Worm (Caenorhabditis elegans) whole organism, L1 larva: ENCODE results near the gene asp-1.

Source experiments
- Y116A8C.19 ChIP-seq: sonication (generic microtip); optimal IDR thresholded peaks from 2 replicates; lab custom pipeline; 2016; ENCODE audit warnings: missing compliant biosample characterization, missing genetic modification characterization, borderline replicate concordance
- alr-1 ChIP-seq: fragments of 200-800 bp; sonication (Bioruptor generic); optimal IDR thresholded peaks from 2 replicates; lab custom pipeline; 2018; ENCODE audit warnings: borderline replicate concordance, mild to moderate bottlenecking, missing genetic modification characterization, missing compliant biosample characterization
- aly-2 ChIP-seq: fragments of 150-350 bp; optimal IDR thresholded peaks from 2 replicates; lab custom pipeline; 2014; ENCODE audit warnings: missing biosample characterization, missing genetic modification characterization
- ama-1 ChIP-seq: fragments of 150-350 bp; optimal IDR thresholded peaks from 2 replicates; lab custom pipeline; 2014
- blmp-1 ChIP-seq: fragments of 150-350 bp; optimal IDR thresholded peaks from 2 replicates; lab custom pipeline; 2014; ENCODE audit warnings: missing biosample characterization, missing genetic modification characterization
- ces-1 ChIP-seq: fragments of 150-350 bp; optimal IDR thresholded peaks from 2 replicates; lab custom pipeline; 2014; ENCODE audit warnings: missing biosample characterization, missing genetic modification reagents, missing genetic modification characterization
- efl-1 ChIP-seq, 4 experiments: fragments of 150-350 bp; optimal IDR thresholded peaks in 3 of 4; peaks in 1 of 4; 1 replicate in 1 of 4; 2 replicates in 3 of 4; lab custom pipeline; 2014; ENCODE audit warnings: missing biosample characterization in 2 of 4, missing genetic modification characterization in 2 of 4, missing genetic modification reagents in 2 of 4
- efl-3 ChIP-seq: fragments of 200-800 bp; sonication (Bioruptor generic); optimal IDR thresholded peaks from 2 replicates; lab custom pipeline; 2018; ENCODE audit warnings: mild to moderate bottlenecking, missing genetic modification characterization, missing compliant biosample characterization
- elt-2 ChIP-seq: sonication (generic microtip); optimal IDR thresholded peaks from 2 replicates; lab custom pipeline; 2016; ENCODE audit warnings: missing genetic modification characterization, mild to moderate bottlenecking, inconsistent platforms, missing compliant biosample characterization, missing genetic modification reagents
- grh-1 ChIP-seq: fragments of 200-800 bp; sonication (Bioruptor generic); IDR thresholded peaks from 2 replicates; pipeline ENCODE4 v1.3.6; 2022; ENCODE audit warnings: missing genetic modification reagents, missing genetic modification characterization, missing compliant biosample characterization
- hpl-2 ChIP-seq: fragments of 150-350 bp; optimal IDR thresholded peaks from 2 replicates; lab custom pipeline; 2014; ENCODE audit warnings: missing biosample characterization, missing genetic modification reagents, missing genetic modification characterization
- isw-1 ChIP-seq: fragments of 200-800 bp; sonication (Bioruptor generic); IDR thresholded peaks from 2 replicates; pipeline ENCODE4 v1.3.6; 2022; ENCODE audit warnings: missing genetic modification characterization, missing compliant biosample characterization
- jun-1 ChIP-seq: fragments of 150-350 bp; optimal IDR thresholded peaks from 2 replicates; lab custom pipeline; 2014; ENCODE audit warnings: missing biosample characterization, missing genetic modification reagents, missing genetic modification characterization
- lin-35 ChIP-seq, 2 experiments: fragments of 150-350 bp; optimal IDR thresholded peaks; 2 replicates each; lab custom pipeline; 2014; ENCODE audit warnings: missing biosample characterization in 2 of 2, missing genetic modification characterization in 2 of 2, missing genetic modification reagents in 2 of 2
- lin-39 ChIP-seq: fragments of 150-350 bp; optimal IDR thresholded peaks from 2 replicates; lab custom pipeline; 2014; ENCODE audit warnings: missing biosample characterization, missing genetic modification reagents, missing genetic modification characterization
- lsy-2 ChIP-seq, 2 experiments: fragments of 150-350 bp; optimal IDR thresholded peaks; 2 replicates each; lab custom pipeline; 2014; ENCODE audit warnings: missing biosample characterization in 2 of 2, missing genetic modification characterization in 2 of 2
- mdl-1 ChIP-seq, 2 experiments: fragments of 150-350 bp; optimal IDR thresholded peaks; 2 replicates each; lab custom pipeline; 2014 to 2017; ENCODE audit warnings: missing biosample characterization in 2 of 2, missing genetic modification characterization in 2 of 2, inconsistent platforms in 1 of 2
- nhr-19 ChIP-seq: fragments of 200-800 bp; sonication (Bioruptor generic); conservative IDR thresholded peaks from 2 replicates; pipeline ENCODE4 v1.3.6; 2022; ENCODE audit warnings: missing genetic modification characterization, missing compliant biosample characterization
- nhr-20 ChIP-seq: sonication (generic microtip); optimal IDR thresholded peaks from 2 replicates; lab custom pipeline; 2016; ENCODE audit warnings: mild to moderate bottlenecking, missing genetic modification characterization, missing compliant biosample characterization
- nhr-237 ChIP-seq: fragments of 150-350 bp; optimal IDR thresholded peaks from 2 replicates; lab custom pipeline; 2014; ENCODE audit warnings: missing biosample characterization, missing genetic modification characterization
- nhr-71 ChIP-seq: sonication (generic microtip); optimal IDR thresholded peaks from 2 replicates; lab custom pipeline; 2016; ENCODE audit warnings: mild to moderate bottlenecking, missing genetic modification characterization, moderate library complexity, missing compliant biosample characterization
- nhr-84 ChIP-seq: sonication (generic microtip); optimal IDR thresholded peaks from 2 replicates; lab custom pipeline; 2017; ENCODE audit warnings: missing biosample characterization, missing genetic modification characterization
- nhr-90 ChIP-seq: sonication (generic microtip); optimal IDR thresholded peaks from 2 replicates; lab custom pipeline; 2016; ENCODE audit warnings: mild to moderate bottlenecking, missing genetic modification characterization, missing compliant biosample characterization; ENCODE audit not compliant: poor library complexity
- pax-3 ChIP-seq: fragments of 200-800 bp; sonication (Bioruptor generic); optimal IDR thresholded peaks from 2 replicates; lab custom pipeline; 2018; ENCODE audit warnings: mild to moderate bottlenecking, missing genetic modification characterization, moderate library complexity, missing compliant biosample characterization
- pqm-1 ChIP-seq: sonication (generic microtip); optimal IDR thresholded peaks from 3 replicates; lab custom pipeline; 2017; ENCODE audit warnings: missing biosample characterization, missing genetic modification characterization
- snpc-4 ChIP-seq: fragments of 150-350 bp; optimal IDR thresholded peaks from 2 replicates; lab custom pipeline; 2014; ENCODE audit warnings: missing biosample characterization, missing genetic modification characterization
- sup-37 ChIP-seq: fragments of 200-800 bp; sonication (Bioruptor generic); optimal IDR thresholded peaks from 2 replicates; lab custom pipeline; 2018; ENCODE audit warnings: mild to moderate bottlenecking, missing genetic modification characterization, missing compliant biosample characterization
- tbx-2 ChIP-seq: sonication (generic microtip); optimal IDR thresholded peaks from 2 replicates; lab custom pipeline; 2016; ENCODE audit warnings: missing genetic modification characterization, missing compliant biosample characterization
- unc-98 ChIP-seq: fragments of 200-800 bp; sonication (Bioruptor generic); IDR thresholded peaks from 2 replicates; pipeline ENCODE4 v1.3.6; 2022; ENCODE audit warnings: missing genetic modification characterization, missing compliant biosample characterization
- xbp-1 ChIP-seq: sonication (generic microtip); optimal IDR thresholded peaks from 2 replicates; lab custom pipeline; 2016; ENCODE audit warnings: missing genetic modification characterization, missing compliant biosample characterization
- zag-1 ChIP-seq: fragments of 150-350 bp; optimal IDR thresholded peaks from 2 replicates; lab custom pipeline; 2014; ENCODE audit warnings: missing biosample characterization, missing genetic modification characterization

Gene asp-1

ce11 chrV:19057602-19058001 lies 7.0 kb upstream of the asp-1 start:
- TF ChIP-seq nhr-19 (GFP tag; lab: Robert Waterston, UW) (no peak), efl-1 (optimal IDR thresholded peaks at IDR 0.05; lab: Kevin White, UChicago) (no peak), efl-1 (GFP tag; optimal IDR thresholded peaks at IDR 0.05 in 1 of 2; lab: Kevin White, UChicago) (peak in 1 of 2 experiments; percentile 61)

ce11 chrV:19053281-19053680 lies 2.7 kb upstream of the asp-1 start:
- TF ChIP-seq blmp-1 (tag; lab: Kevin White, UChicago) (no peak), elt-2 (peak; percentile 96), efl-1 (optimal IDR thresholded peaks at IDR 0.05; lab: Kevin White, UChicago) (no peak), efl-1 (GFP tag; optimal IDR thresholded peaks at IDR 0.05 in 1 of 2; lab: Kevin White, UChicago) (peak in 1 of 2 experiments; percentile 56), pax-3 (peak; percentile 33), lin-35 (GFP tag; optimal IDR thresholded peaks at IDR 0.05; lab: Kevin White, UChicago) (peak in 1 of 2 experiments; percentile 22), jun-1 (tag; lab: Kevin White, UChicago) (peak; percentile 22), tbx-2 (tag; lab: Kevin White, UChicago) (no peak), zag-1 (tag; lab: Kevin White, UChicago) (no peak), nhr-71 (tag; lab: Kevin White, UChicago) (peak; percentile 10), hpl-2 (peak; percentile 48), grh-1 (GFP tag; lab: Robert Waterston, UW) (no peak), nhr-90 (peak; percentile 14), nhr-20 (tag; lab: Kevin White, UChicago) (peak; percentile 5)

DNA sequence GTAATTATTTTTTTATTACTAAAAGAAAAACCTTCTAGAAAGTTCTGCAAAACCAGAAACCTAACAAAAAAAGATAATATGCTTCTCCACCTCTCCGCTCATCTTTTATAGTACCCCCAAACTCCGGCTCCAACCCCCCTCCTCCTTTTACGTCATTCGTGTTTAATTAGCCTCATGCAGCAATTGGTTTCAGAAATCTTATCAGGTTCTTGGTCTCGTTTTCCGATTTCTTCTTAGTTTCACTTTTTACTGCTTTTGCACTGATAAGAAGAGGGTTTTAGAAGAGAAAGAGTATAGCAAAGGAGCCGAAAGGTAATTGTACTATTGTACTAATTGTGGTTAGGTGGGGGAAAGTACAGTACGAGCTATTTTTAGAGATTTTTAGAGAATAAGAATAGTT lies 873 bp upstream of the asp-1 start:
- TF ChIP-seq pqm-1 (peak; percentile 56), lin-35 (GFP tag; optimal IDR thresholded peaks at IDR 0.05; lab: Kevin White, UChicago) (peak in 1 of 2 experiments; percentile 35), nhr-90 (peak; percentile 20), lin-39 (no peak), lsy-2 (tag; optimal IDR thresholded peaks at IDR 0.05; lab: Kevin White, UChicago) (no peak), elt-2 (peak; percentile 81), efl-1 (optimal IDR thresholded peaks at IDR 0.05; lab: Kevin White, UChicago) (no peak), efl-1 (GFP tag; optimal IDR thresholded peaks at IDR 0.05 in 1 of 2; lab: Kevin White, UChicago) (peak in 1 of 2 experiments; percentile 15)

ce11 chrV:19050888-19051287 lies 336 bp upstream of the asp-1 start:
- no peak for TF ChIP-seq efl-1 (optimal IDR thresholded peaks at IDR 0.05; lab: Kevin White, UChicago)
- TF ChIP-seq efl-1 (GFP tag; optimal IDR thresholded peaks at IDR 0.05 in 1 of 2; lab: Kevin White, UChicago), result peak in 1 of 2 experiments; percentile 16
- no peak for TF ChIP-seq sup-37 (GFP tag; lab: Kevin White, UChicago)

ce11 chrV:19049140-19050092 lies 1.1 kb downstream of the asp-1 start:
- TF ChIP-seq aly-2 (tag; lab: Kevin White, UChicago), result peak; percentile 90
- no peak for TF ChIP-seq efl-1 (optimal IDR thresholded peaks at IDR 0.05; lab: Kevin White, UChicago)
- TF ChIP-seq efl-1 (GFP tag; optimal IDR thresholded peaks at IDR 0.05 in 1 of 2; lab: Kevin White, UChicago), result peak in 1 of 2 experiments; percentile 89
- no peak for TF ChIP-seq ces-1 (GFP tag; lab: Kevin White, UChicago)
- no peak for TF ChIP-seq alr-1 (tag; lab: Kevin White, UChicago)
- TF ChIP-seq nhr-237 (tag; lab: Kevin White, UChicago), result no peak
- peak; percentile 15; the same call in 1 of the 2 replicates for TF ChIP-seq nhr-19 (GFP tag; lab: Robert Waterston, UW)
- TF ChIP-seq efl-3 (GFP tag; lab: Kevin White, UChicago), result no peak
- TF ChIP-seq pax-3, result no peak
- TF ChIP-seq nhr-90, result peak; percentile 15
- TF ChIP-seq snpc-4 (tag; lab: Kevin White, UChicago), result no peak
- TF ChIP-seq nhr-84 (tag; lab: Kevin White, UChicago), result no peak
- no peak for TF ChIP-seq unc-98 (GFP tag; lab: Robert Waterston, UW)
- no peak for TF ChIP-seq Y116A8C.19 (tag; lab: Kevin White, UChicago)
- peak; percentile 2 for TF ChIP-seq ama-1 (lab: Kevin White, UChicago)
- no peak for TF ChIP-seq hpl-2
- peak; percentile 35 for TF ChIP-seq elt-2
- TF ChIP-seq mdl-1 (tag; optimal IDR thresholded peaks at IDR 0.05; lab: Kevin White, UChicago), result no peak
- TF ChIP-seq lin-35 (GFP tag; optimal IDR thresholded peaks at IDR 0.05; lab: Kevin White, UChicago), result peak in 1 of 2 experiments; percentile 50
- peak; percentile 47 for TF ChIP-seq nhr-71 (tag; lab: Kevin White, UChicago)
- no peak for TF ChIP-seq xbp-1 (tag; lab: Kevin White, UChicago)
- TF ChIP-seq isw-1 (GFP tag; lab: Robert Waterston, UW), result no peak
